Worm (Caenorhabditis elegans): ENCODE results near the gene R08A2.7.

Gene R08A2.7

DNA sequence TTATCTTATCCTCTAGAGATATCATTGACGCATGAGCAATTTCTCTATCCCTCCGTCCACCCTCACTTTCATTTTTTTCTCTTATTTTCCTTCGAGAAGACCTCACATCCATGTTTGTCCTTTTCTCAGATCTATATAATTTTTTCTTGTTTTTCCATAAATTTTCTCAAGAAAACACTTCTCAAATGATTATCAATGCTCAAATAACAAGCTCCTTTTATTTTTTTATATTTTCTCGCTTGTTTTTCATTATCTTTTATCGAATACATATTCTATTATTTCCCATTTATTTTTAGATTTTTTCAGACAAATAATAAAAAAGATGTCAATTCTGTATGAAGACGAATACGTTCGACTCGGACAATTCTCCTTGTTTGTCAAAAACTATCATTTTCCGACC, at the start of gene R08A2.7:
Gene R08A2.7, plus strand, starts transcription at position 301 of the 400 bp plus-strand sequence.
- TF ChIP-seq egl-5 (tag; optimal IDR thresholded peaks at IDR 0.05), result no peak
- TF ChIP-seq nhr-43 (tag; optimal IDR thresholded peaks at IDR 0.05; ENCODE audit: poor library complexity, severe bottlenecking), result no peak
- no peak for TF ChIP-seq nhr-237 (tag; optimal IDR thresholded peaks at IDR 0.05)
- no peak for TF ChIP-seq unc-39 (tag; optimal IDR thresholded peaks at IDR 0.05)
- TF ChIP-seq egl-27 (tag; optimal IDR thresholded peaks at IDR 0.05), result no peak
- no peak for TF ChIP-seq ceh-16 (tag; optimal IDR thresholded peaks at IDR 0.05)
- no peak for TF ChIP-seq lin-39 (tag; optimal IDR thresholded peaks at IDR 0.05)
- no peak for TF ChIP-seq ZK546.5 (tag; optimal IDR thresholded peaks at IDR 0.05)
- no peak for TF ChIP-seq nhr-12 (tag; optimal IDR thresholded peaks at IDR 0.05)
- no peak for TF ChIP-seq aly-2 (tag; optimal IDR thresholded peaks at IDR 0.05)
- no peak for TF ChIP-seq snpc-4 (tag; optimal IDR thresholded peaks at IDR 0.05)
- no peak for TF ChIP-seq unc-62 (GFP tag; optimal IDR thresholded peaks at IDR 0.05)

DNA sequence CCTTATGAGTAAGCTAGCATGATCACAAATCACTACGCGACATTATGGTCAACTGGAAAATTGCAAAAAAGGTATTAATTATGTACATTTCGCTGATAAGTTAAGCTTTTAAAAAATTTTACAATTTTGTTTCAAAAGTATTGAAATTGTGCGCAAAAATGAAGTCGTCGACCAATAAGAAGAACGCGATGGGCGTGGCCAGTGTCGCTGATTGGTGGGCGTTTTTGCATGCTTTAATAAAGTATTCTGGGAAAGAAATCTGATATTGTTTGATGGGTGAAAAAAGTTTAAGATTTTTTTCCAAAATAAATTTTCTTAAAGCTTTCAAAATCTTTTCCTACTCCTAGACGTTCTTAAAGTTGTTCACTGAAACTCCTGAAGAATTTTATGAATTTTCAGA, 44.8 kb upstream of the R08A2.7 start:
- TF ChIP-seq ama-1 (optimal IDR thresholded peaks at IDR 0.05), result no peak
- TF ChIP-seq mml-1 (tag; optimal IDR thresholded peaks at IDR 0.05), result no peak
- peak; percentile 80 for TF ChIP-seq nfya-1 (tag; optimal IDR thresholded peaks at IDR 0.05; ENCODE audit: insufficient read depth)

DNA sequence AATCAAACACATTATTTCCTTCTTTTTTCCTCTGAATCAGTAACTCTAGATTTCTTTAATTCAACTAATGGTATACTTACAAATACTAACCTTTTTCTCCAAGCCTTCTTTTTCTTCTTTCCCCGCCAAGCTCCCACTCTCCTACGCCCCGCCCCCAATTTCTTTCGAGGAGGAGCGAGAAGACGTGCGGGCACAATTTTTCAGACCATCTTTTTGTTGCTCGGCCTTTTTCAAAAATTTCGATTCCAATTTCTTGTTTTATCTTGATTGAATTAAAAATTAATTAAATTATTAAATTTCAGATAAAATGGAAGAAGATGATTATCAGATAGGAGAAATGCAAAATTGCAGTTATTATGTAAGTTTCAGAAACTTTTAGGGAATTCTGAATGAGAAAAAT, 43.1 kb upstream of the R08A2.7 start, which contains the start of gene C47E8.3:
Gene C47E8.3, plus strand, starts transcription at position 301 of the 400 bp plus-strand sequence.
- TF ChIP-seq mdl-1 (tag; optimal IDR thresholded peaks at IDR 0.05), result no peak
- TF ChIP-seq hmg-11 (tag; optimal IDR thresholded peaks at IDR 0.05), result no peak

- TF ChIP-seq ZK546.5 (tag; optimal IDR thresholded peaks at IDR 0.05) (no peak), fos-1 (tag; optimal IDR thresholded peaks at IDR 0.05) (no peak), snpc-4 (tag; optimal IDR thresholded peaks at IDR 0.05) (no peak)
Measured at ce11 chrV:14682870-14683269, 40.2 kb upstream of the R08A2.7 start.

ce11 chrV:14683291-14683690, 39.8 kb upstream of the R08A2.7 start:
- TF ChIP-seq skn-1 (tag; optimal IDR thresholded peaks at IDR 0.05) (no peak), ama-1 (optimal IDR thresholded peaks at IDR 0.05) (peak; percentile 83), hmg-11 (tag; optimal IDR thresholded peaks at IDR 0.05) (no peak), aly-2 (tag; optimal IDR thresholded peaks at IDR 0.05) (no peak)

DNA sequence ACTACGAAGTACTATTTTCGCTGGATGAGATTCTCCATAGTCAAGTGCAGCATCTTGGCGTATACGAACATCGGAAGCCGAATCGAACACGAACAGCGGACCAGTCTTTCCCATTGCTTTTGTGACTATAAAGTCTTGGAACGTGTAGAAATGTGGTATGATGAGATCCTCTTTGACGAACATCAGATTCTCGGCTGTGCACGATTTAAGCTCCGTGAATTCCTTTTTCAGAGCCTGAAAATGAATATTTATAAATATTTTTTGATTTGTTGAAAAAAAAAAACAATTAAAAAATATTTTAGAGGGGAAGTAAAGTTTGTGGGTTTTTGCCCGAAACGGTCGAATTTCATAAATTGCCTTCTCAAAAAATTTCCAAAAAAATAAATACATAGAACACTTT, 39.2 kb upstream of the R08A2.7 start:
- TF ChIP-seq ztf-4 (tag; optimal IDR thresholded peaks at IDR 0.05) (no peak), nhr-25 (tag; optimal IDR thresholded peaks at IDR 0.05) (no peak), tbx-2 (tag; optimal IDR thresholded peaks at IDR 0.05) (no peak), daf-12 (tag; optimal IDR thresholded peaks at IDR 0.05) (no peak), skn-1 (tag; optimal IDR thresholded peaks at IDR 0.05) (no peak)

DNA sequence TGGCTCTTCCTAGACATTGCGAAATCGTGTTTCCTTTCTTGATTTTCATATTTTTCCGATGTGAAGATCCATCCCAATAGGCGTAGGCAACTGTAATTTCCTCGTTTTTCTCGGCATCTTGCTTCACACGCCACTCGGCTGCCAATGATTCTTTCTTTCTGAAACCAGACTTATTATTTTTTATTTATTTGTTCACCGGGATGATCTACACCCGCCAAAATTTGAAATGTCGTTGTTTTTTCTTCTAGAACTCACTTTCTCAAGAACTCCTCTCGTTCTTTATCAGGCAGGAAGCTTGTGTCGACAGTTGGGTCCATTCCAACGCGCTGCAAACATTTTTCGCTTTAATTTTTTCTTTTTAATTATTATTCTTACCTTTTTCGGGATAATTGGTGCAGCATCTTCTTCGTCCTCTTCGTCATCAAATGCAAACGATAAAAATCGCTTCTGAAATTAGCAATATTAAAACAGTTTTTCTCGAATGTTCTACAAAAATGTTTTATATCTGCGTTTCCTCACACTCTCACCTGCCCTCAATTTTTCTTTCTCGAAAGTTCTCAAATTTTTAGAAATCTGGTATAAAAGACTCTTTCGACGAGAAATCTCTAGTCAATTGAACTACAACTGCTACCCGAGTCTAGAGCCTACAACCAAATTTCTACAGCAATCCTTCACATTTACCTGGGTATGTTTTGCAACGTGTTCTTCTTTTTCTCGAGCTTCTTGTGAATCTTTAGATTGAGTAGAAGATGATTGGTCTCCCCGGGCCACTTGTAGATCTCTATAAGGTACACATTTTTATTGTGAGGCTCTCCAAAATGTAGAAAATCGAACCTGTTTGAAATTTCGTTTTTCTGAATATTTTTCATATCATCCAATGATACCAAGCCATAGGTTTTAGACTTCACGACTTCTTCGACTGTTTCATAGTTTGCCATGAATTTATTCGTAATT, 38.5 kb upstream of the R08A2.7 start, which contains the start of gene hsp-90:
Gene hsp-90, plus strand, starts transcription at position 560 of the 954 bp plus-strand sequence.
- no peak for TF ChIP-seq fos-1 (tag; optimal IDR thresholded peaks at IDR 0.05)
- no peak for TF ChIP-seq nhr-67 (tag; optimal IDR thresholded peaks at IDR 0.05)
- TF ChIP-seq nhr-28 (tag; optimal IDR thresholded peaks at IDR 0.05), result no peak
- TF ChIP-seq ceh-28 (tag; optimal IDR thresholded peaks at IDR 0.05), result no peak
- TF ChIP-seq nhr-25 (tag; optimal IDR thresholded peaks at IDR 0.05), result peak; percentile 23
- TF ChIP-seq hmg-11 (tag; optimal IDR thresholded peaks at IDR 0.05), result no peak
- no peak for TF ChIP-seq mdl-1 (tag; optimal IDR thresholded peaks at IDR 0.05)
- peak; percentile 9 for TF ChIP-seq nhr-23 (tag; optimal IDR thresholded peaks at IDR 0.05)
- no peak for TF ChIP-seq zag-1 (tag; optimal IDR thresholded peaks at IDR 0.05)
- no peak for TF ChIP-seq ceh-82 (tag; optimal IDR thresholded peaks at IDR 0.05)
- no peak for TF ChIP-seq sea-2 (GFP tag; optimal IDR thresholded peaks at IDR 0.05)
- TF ChIP-seq elt-2 (tag; optimal IDR thresholded peaks at IDR 0.05), result peak; percentile 6
- no peak for TF ChIP-seq elt-3 (tag; optimal IDR thresholded peaks at IDR 0.05)
- no peak for TF ChIP-seq ztf-11 (tag; optimal IDR thresholded peaks at IDR 0.05)
- no peak for TF ChIP-seq mml-1 (tag; optimal IDR thresholded peaks at IDR 0.05)
- TF ChIP-seq R02D3.7 (tag; optimal IDR thresholded peaks at IDR 0.05), result no peak
- no peak for TF ChIP-seq nhr-43 (tag; optimal IDR thresholded peaks at IDR 0.05; ENCODE audit: poor library complexity, severe bottlenecking)
- no peak for TF ChIP-seq ceh-16 (tag; optimal IDR thresholded peaks at IDR 0.05)
- no peak for TF ChIP-seq jun-1 (tag; optimal IDR thresholded peaks at IDR 0.05)
- no peak for TF ChIP-seq ZK546.5 (tag; optimal IDR thresholded peaks at IDR 0.05)
- TF ChIP-seq ama-1 (optimal IDR thresholded peaks at IDR 0.05), result peak; percentile 47
- no peak for TF ChIP-seq tbx-2 (tag; optimal IDR thresholded peaks at IDR 0.05)
- no peak for TF ChIP-seq unc-39 (tag; optimal IDR thresholded peaks at IDR 0.05)
- no peak for TF ChIP-seq snpc-4 (tag; optimal IDR thresholded peaks at IDR 0.05)
- no peak for TF ChIP-seq ceh-9 (tag; optimal IDR thresholded peaks at IDR 0.05)
- TF ChIP-seq nhr-76 (tag; optimal IDR thresholded peaks at IDR 0.05), result no peak
- no peak for TF ChIP-seq daf-12 (tag; optimal IDR thresholded peaks at IDR 0.05)
- TF ChIP-seq nhr-12 (tag; optimal IDR thresholded peaks at IDR 0.05), result no peak
